Worm (Caenorhabditis elegans): ENCODE data around the gene pbs-3.

- no peak for TF ChIP-seq med-1 (GFP tag; optimal IDR thresholded peaks at IDR 0.05; ENCODE audit: insufficient read depth)
- no peak for TF ChIP-seq T22C8.4 (GFP tag; IDR thresholded peaks at IDR 0.05)
- TF ChIP-seq cog-1 (tag; optimal IDR thresholded peaks at IDR 0.05) = no peak
These were observed 12.4 kb downstream of the pbs-3 start for ce11 chrII:4942829-4943228.

Data from whole organism, midembryonic.